Worm (Caenorhabditis elegans): Measurements from ENCODE around the gene Y54G2A.72.

Gene Y54G2A.72

ce11 chrIV:2770835-2771234 lies 7.1 kb upstream of the Y54G2A.72 start (continued):
- no peak for TF ChIP-seq atf-7 (tag; optimal IDR thresholded peaks at IDR 0.05)
- TF ChIP-seq fkh-3 (tag; optimal IDR thresholded peaks at IDR 0.05) = peak; percentile 23
- TF ChIP-seq hsf-1 (GFP tag; IDR thresholded peaks at IDR 0.05) = no peak
- no peak for TF ChIP-seq madf-6 (GFP tag; IDR thresholded peaks at IDR 0.05)
- no peak for TF ChIP-seq ccch-3 (GFP tag; optimal IDR thresholded peaks at IDR 0.05)
- no peak for TF ChIP-seq aptf-2 (GFP tag; conservative IDR thresholded peaks at IDR 0.05)
- no peak for TF ChIP-seq xnd-1 (tag; optimal IDR thresholded peaks at IDR 0.05)
- TF ChIP-seq B0336.3 (GFP tag; IDR thresholded peaks at IDR 0.05) = 0 out of 2 replicates have a peak, but pooled peaks have one; percentile 11

- TF ChIP-seq F37B4.10 (GFP tag; IDR thresholded peaks at IDR 0.05) = no peak
- no peak for TF ChIP-seq Y79H2A.3 (GFP tag; conservative IDR thresholded peaks at IDR 0.05)
- no peak for TF ChIP-seq pha-4 (tag; optimal IDR thresholded peaks at IDR 0.05)
- no peak for TF ChIP-seq nhr-80 (tag; optimal IDR thresholded peaks at IDR 0.05)
- no peak for TF ChIP-seq him-1 (tag; optimal IDR thresholded peaks at IDR 0.05)
- no peak for TF ChIP-seq lir-1 (GFP tag; conservative IDR thresholded peaks at IDR 0.05)
- no peak for TF ChIP-seq atf-7 (tag; optimal IDR thresholded peaks at IDR 0.05)
- no peak for TF ChIP-seq hlh-26 (GFP tag; conservative IDR thresholded peaks at IDR 0.05)
Observed at ce11 chrIV:2771692-2772091, 6.2 kb upstream of the Y54G2A.72 start, which contains the start of gene Y54G2A.11. Y54G2A.11 (minus strand) TSS chrIV:2771792.

- TF ChIP-seq dox-1 (GFP tag; IDR thresholded peaks at IDR 0.05) = no peak
- peak; percentile 34 for TF ChIP-seq somi-1 (GFP tag; optimal IDR thresholded peaks at IDR 0.05)
- no peak for TF ChIP-seq F57A8.1 (GFP tag; optimal IDR thresholded peaks at IDR 0.05)
- TF ChIP-seq nhr-80 (tag; optimal IDR thresholded peaks at IDR 0.05) = no peak
- TF ChIP-seq fkh-3 (tag; optimal IDR thresholded peaks at IDR 0.05) = no peak
- TF ChIP-seq ztf-6 (GFP tag; IDR thresholded peaks at IDR 0.05) = no peak
- TF ChIP-seq atf-7 (tag; optimal IDR thresholded peaks at IDR 0.05) = no peak
- no peak for TF ChIP-seq B0035.1 (tag; optimal IDR thresholded peaks at IDR 0.05)
- peak; percentile 48 for TF ChIP-seq zim-3 (tag; optimal IDR thresholded peaks at IDR 0.05)
- no peak for TF ChIP-seq nfya-1 (tag; optimal IDR thresholded peaks at IDR 0.05; ENCODE audit: borderline replicate concordance, insufficient read depth)
- no peak for TF ChIP-seq Y79H2A.3 (GFP tag; conservative IDR thresholded peaks at IDR 0.05)
- no peak for TF ChIP-seq bed-1 (GFP tag; IDR thresholded peaks at IDR 0.05)
- TF ChIP-seq cebp-1 (GFP tag; IDR thresholded peaks at IDR 0.05) = no peak
- peak; percentile 48 for TF ChIP-seq cebp-1 (tag; optimal IDR thresholded peaks at IDR 0.05)
- TF ChIP-seq dpl-1 (GFP tag; optimal IDR thresholded peaks at IDR 0.05) = no peak
- TF ChIP-seq ets-4 (GFP tag; optimal IDR thresholded peaks at IDR 0.05) = no peak
- no peak for TF ChIP-seq ceh-40 (GFP tag; IDR thresholded peaks at IDR 0.05)
- peak; percentile 40 for TF ChIP-seq chd-7 (tag; optimal IDR thresholded peaks at IDR 0.05)
- TF ChIP-seq ztf-26 (tag; optimal IDR thresholded peaks at IDR 0.05) = peak; percentile 84
- no peak for TF ChIP-seq ztf-18 (tag; optimal IDR thresholded peaks at IDR 0.05)
- peak; percentile 73; the same call in 1 of the 2 replicates for TF ChIP-seq egrh-3 (GFP tag; IDR thresholded peaks at IDR 0.05)
- TF ChIP-seq hrde-1 (tag; optimal IDR thresholded peaks at IDR 0.05; ENCODE audit: borderline replicate concordance) = no peak
- TF ChIP-seq attf-3 (GFP tag; conservative IDR thresholded peaks at IDR 0.05) = no peak
- TF ChIP-seq Y95B8A.8 (GFP tag; IDR thresholded peaks at IDR 0.05) = no peak
- TF ChIP-seq efl-1 (GFP tag; optimal IDR thresholded peaks at IDR 0.05) = no peak
- TF ChIP-seq F57C9.4 (tag; optimal IDR thresholded peaks at IDR 0.05) = no peak
- peak; percentile 51; the same call in 1 of the 2 replicates for TF ChIP-seq B0336.3 (GFP tag; IDR thresholded peaks at IDR 0.05)
- peak; percentile 82 for TF ChIP-seq zfh-2 (GFP tag; conservative IDR thresholded peaks at IDR 0.05)
- TF ChIP-seq tlf-1 (GFP tag; optimal IDR thresholded peaks at IDR 0.05) = no peak
- no peak for TF ChIP-seq C06A6.2 (GFP tag; conservative IDR thresholded peaks at IDR 0.05)
- TF ChIP-seq die-1 (tag; optimal IDR thresholded peaks at IDR 0.05) = no peak
- peak; percentile 55 for TF ChIP-seq ceh-27 (GFP tag; optimal IDR thresholded peaks at IDR 0.05)
- TF ChIP-seq xnd-1 (tag; optimal IDR thresholded peaks at IDR 0.05) = no peak
- TF ChIP-seq unc-62 (GFP tag; optimal IDR thresholded peaks at IDR 0.05) = no peak
- TF ChIP-seq K11D2.4 (GFP tag; IDR thresholded peaks at IDR 0.05) = no peak
Observed at ce11 chrIV:2772209-2772851, 5.6 kb upstream of the Y54G2A.72 start.
